Worm (Caenorhabditis elegans) whole organism, L1 larva: ENCODE results near the gene C52D10.3.

Source experiments
- Y116A8C.19 ChIP-seq: sonication (generic microtip); optimal IDR thresholded peaks from 2 replicates; lab custom pipeline; 2016; ENCODE audit warnings: missing compliant biosample characterization, missing genetic modification characterization, borderline replicate concordance
- dpl-1 ChIP-seq, 3 experiments: fragments of 150-350 bp in 2 of 3; sonication (generic microtip) in 1 of 3; optimal IDR thresholded peaks; 2 replicates each; lab custom pipeline; 2014 to 2017; ENCODE audit warnings: missing biosample characterization in 3 of 3, missing genetic modification characterization in 3 of 3, missing genetic modification reagents in 3 of 3
- egl-27 ChIP-seq, 2 experiments: fragments of 150-350 bp in 1 of 2; sonication (generic microtip); optimal IDR thresholded peaks; 3 replicates each; lab custom pipeline; 2017 to 2018; ENCODE audit warnings: missing biosample characterization in 2 of 2, missing genetic modification characterization in 2 of 2, missing genetic modification reagents in 2 of 2
- lin-13 ChIP-seq: fragments of 150-350 bp; optimal IDR thresholded peaks from 2 replicates; lab custom pipeline; 2014; ENCODE audit warnings: missing biosample characterization, missing genetic modification reagents, missing genetic modification characterization
- lin-39 ChIP-seq: fragments of 150-350 bp; optimal IDR thresholded peaks from 2 replicates; lab custom pipeline; 2014; ENCODE audit warnings: missing biosample characterization, missing genetic modification reagents, missing genetic modification characterization
- mep-1 ChIP-seq: fragments of 150-350 bp; optimal IDR thresholded peaks from 2 replicates; lab custom pipeline; 2014; ENCODE audit warnings: missing biosample characterization, missing genetic modification characterization
- nhr-12 ChIP-seq: sonication (generic microtip); optimal IDR thresholded peaks from 2 replicates; lab custom pipeline; 2017; ENCODE audit warnings: missing biosample characterization, missing genetic modification characterization
- nhr-20 ChIP-seq: sonication (generic microtip); optimal IDR thresholded peaks from 2 replicates; lab custom pipeline; 2016; ENCODE audit warnings: mild to moderate bottlenecking, missing genetic modification characterization, missing compliant biosample characterization
- pqm-1 ChIP-seq: sonication (generic microtip); optimal IDR thresholded peaks from 3 replicates; lab custom pipeline; 2017; ENCODE audit warnings: missing biosample characterization, missing genetic modification characterization
- rnt-1 ChIP-seq: sonication (generic microtip); optimal IDR thresholded peaks from 2 replicates; lab custom pipeline; 2016; ENCODE audit warnings: mild to moderate bottlenecking, missing genetic modification characterization, moderate library complexity, missing compliant biosample characterization
- snpc-4 ChIP-seq: fragments of 150-350 bp; optimal IDR thresholded peaks from 2 replicates; lab custom pipeline; 2014; ENCODE audit warnings: missing biosample characterization, missing genetic modification characterization
- sptf-1 ChIP-seq: fragments of 150-350 bp; optimal IDR thresholded peaks from 2 replicates; lab custom pipeline; 2014; ENCODE audit warnings: missing biosample characterization, missing genetic modification characterization
- swsn-7 ChIP-seq: sonication (generic microtip); optimal IDR thresholded peaks from 2 replicates; lab custom pipeline; 2016; ENCODE audit warnings: missing genetic modification characterization, missing compliant biosample characterization
- unc-130 ChIP-seq: fragments of 150-350 bp; optimal IDR thresholded peaks from 2 replicates; lab custom pipeline; 2017; ENCODE audit warnings: missing biosample characterization, missing genetic modification characterization, inconsistent platforms

DNA sequence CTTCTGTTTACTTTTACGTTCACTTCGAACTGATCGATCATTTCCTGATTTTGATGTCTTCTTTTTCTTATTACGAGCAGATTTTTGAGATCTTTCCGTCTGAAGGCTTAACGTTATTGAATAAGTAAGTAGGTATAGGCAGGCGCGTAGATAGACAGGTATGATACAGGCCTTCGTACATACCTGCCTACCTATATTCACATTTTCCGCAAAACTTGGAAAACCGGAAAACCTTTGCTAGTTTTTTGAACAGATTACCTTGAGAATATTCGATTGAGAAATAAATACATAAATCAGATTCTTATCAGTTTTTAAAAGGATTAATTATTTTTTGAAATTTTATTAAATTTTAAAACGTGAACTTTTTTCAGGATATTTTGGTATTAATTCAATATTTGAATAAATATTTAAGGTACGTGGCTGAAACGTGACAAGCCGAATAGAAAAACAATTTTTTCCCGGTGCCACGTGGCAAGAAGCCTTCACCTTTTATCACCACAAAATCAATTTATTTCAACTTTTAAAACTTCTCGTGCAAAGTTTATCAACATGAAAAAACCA, 45.2 kb upstream of the C52D10.3 start, which contains the start of the genes Y116A8C.37 and Y116A8C.38:
- TF ChIP-seq snpc-4 (tag; lab: Kevin White, UChicago) (no peak), rnt-1 (tag; lab: Kevin White, UChicago) (no peak), mep-1 (no peak), nhr-12 (tag; lab: Kevin White, UChicago) (no peak), Y116A8C.19 (tag; lab: Kevin White, UChicago) (no peak), lin-39 (tag; lab: Kevin White, UChicago) (no peak), swsn-7 (tag; lab: Kevin White, UChicago) (no peak), unc-130 (no peak), pqm-1 (tag; lab: Kevin White, UChicago) (no peak), dpl-1 (GFP tag; optimal IDR thresholded peaks at IDR 0.05; lab: Kevin White, UChicago) (no peak), sptf-1 (tag; lab: Kevin White, UChicago) (no peak), egl-27 (tag; optimal IDR thresholded peaks at IDR 0.05; lab: Kevin White, UChicago) (no peak), lin-13 (GFP tag; lab: Kevin White, UChicago) (no peak), nhr-20 (no peak)
